Worm (Caenorhabditis elegans) whole organism, L3 larva: ENCODE measurements around the gene ZK177.12.

ENCODE experiments used
- R02D3.7 ChIP-seq: fragments of 150-350 bp; optimal IDR thresholded peaks from 2 replicates; lab custom pipeline; 2014; ENCODE audit warnings: missing biosample characterization, missing genetic modification characterization
- ZK546.5 ChIP-seq: sonication (generic microtip); optimal IDR thresholded peaks from 2 replicates; lab custom pipeline; 2017; ENCODE audit warnings: missing biosample characterization, missing genetic modification characterization
- aly-2 ChIP-seq: fragments of 150-350 bp; optimal IDR thresholded peaks from 2 replicates; lab custom pipeline; 2014; ENCODE audit warnings: missing biosample characterization, missing genetic modification characterization
- ceh-16 ChIP-seq: sonication (generic microtip); optimal IDR thresholded peaks from 2 replicates; lab custom pipeline; 2017; ENCODE audit warnings: missing biosample characterization, missing genetic modification characterization
- ceh-28 ChIP-seq: fragments of 150-350 bp; optimal IDR thresholded peaks from 2 replicates; lab custom pipeline; 2014; ENCODE audit warnings: missing biosample characterization, missing genetic modification reagents, missing genetic modification characterization
- ceh-82 ChIP-seq: fragments of 150-350 bp; optimal IDR thresholded peaks from 2 replicates; lab custom pipeline; 2014; ENCODE audit warnings: missing biosample characterization, missing genetic modification characterization
- ceh-9 ChIP-seq: sonication (generic microtip); optimal IDR thresholded peaks from 2 replicates; lab custom pipeline; 2018; ENCODE audit warnings: missing biosample characterization, missing genetic modification characterization
- daf-12 ChIP-seq: fragments of 150-350 bp; optimal IDR thresholded peaks from 2 replicates; lab custom pipeline; 2014; ENCODE audit warnings: missing biosample characterization, missing genetic modification reagents, missing genetic modification characterization
- egl-27 ChIP-seq: sonication (generic microtip); optimal IDR thresholded peaks from 4 replicates; lab custom pipeline; 2017; ENCODE audit warnings: missing biosample characterization, missing genetic modification reagents, missing genetic modification characterization
- egl-5 ChIP-seq: fragments of 150-350 bp; optimal IDR thresholded peaks from 2 replicates; lab custom pipeline; 2017; ENCODE audit warnings: missing biosample characterization, missing genetic modification reagents, missing genetic modification characterization, inconsistent platforms
- elt-1 ChIP-seq: fragments of 150-350 bp; optimal IDR thresholded peaks from 2 replicates; lab custom pipeline; 2014; ENCODE audit warnings: missing biosample characterization, missing genetic modification characterization
- elt-2 ChIP-seq: sonication (generic microtip); optimal IDR thresholded peaks from 2 replicates; lab custom pipeline; 2016; ENCODE audit warnings: missing genetic modification reagents, mild to moderate bottlenecking, missing genetic modification characterization, missing compliant biosample characterization
- elt-3 ChIP-seq, 3 experiments: fragments of 150-350 bp in 1 of 3; sonication (generic microtip) in 2 of 3; optimal IDR thresholded peaks; 2 replicates in 2 of 3; 4 replicates in 1 of 3; lab custom pipeline; 2014 to 2017; ENCODE audit warnings: missing biosample characterization in 3 of 3, missing genetic modification characterization in 3 of 3
- eor-1 ChIP-seq, 2 experiments: fragments of 150-350 bp; optimal IDR thresholded peaks; 2 replicates each; lab custom pipeline; 2014 to 2018; ENCODE audit warnings: missing biosample characterization in 2 of 2, missing genetic modification characterization in 2 of 2
- fkh-2 ChIP-seq: fragments of 150-350 bp; optimal IDR thresholded peaks from 2 replicates; lab custom pipeline; 2014; ENCODE audit warnings: missing biosample characterization, missing genetic modification reagents, missing genetic modification characterization
- fos-1 ChIP-seq: fragments of 150-350 bp; optimal IDR thresholded peaks from 2 replicates; lab custom pipeline; 2014; ENCODE audit warnings: missing biosample characterization, missing genetic modification characterization
- hmg-11 ChIP-seq: sonication (generic microtip); optimal IDR thresholded peaks from 2 replicates; lab custom pipeline; 2016; ENCODE audit warnings: missing genetic modification characterization, missing compliant biosample characterization
- lin-15B ChIP-seq: fragments of 150-350 bp; optimal IDR thresholded peaks from 2 replicates; lab custom pipeline; 2014; ENCODE audit warnings: missing biosample characterization, missing genetic modification characterization
- lin-39 ChIP-seq: fragments of 150-350 bp; optimal IDR thresholded peaks from 2 replicates; lab custom pipeline; 2018; ENCODE audit warnings: missing biosample characterization, missing genetic modification reagents, missing genetic modification characterization
- lsy-12 ChIP-seq: sonication (generic microtip); optimal IDR thresholded peaks from 2 replicates; lab custom pipeline; 2016; ENCODE audit warnings: mild to moderate bottlenecking, missing genetic modification characterization, missing compliant biosample characterization
- mdl-1 ChIP-seq: fragments of 150-350 bp; optimal IDR thresholded peaks from 2 replicates; lab custom pipeline; 2014; ENCODE audit warnings: missing biosample characterization, missing genetic modification characterization
- mml-1 ChIP-seq: fragments of 150-350 bp; sonication (generic microtip); optimal IDR thresholded peaks from 3 replicates; lab custom pipeline; 2014; ENCODE audit warnings: missing biosample characterization, missing genetic modification characterization
- nfya-1 ChIP-seq: sonication (generic microtip); optimal IDR thresholded peaks from 2 replicates; lab custom pipeline; 2017; ENCODE audit warnings: missing genetic modification characterization, mild to moderate bottlenecking, missing compliant biosample characterization, antibody characterized with exemption, moderate library complexity; ENCODE audit not compliant: insufficient read depth
- nhr-11 ChIP-seq: fragments of 150-350 bp; optimal IDR thresholded peaks from 2 replicates; lab custom pipeline; 2014; ENCODE audit warnings: missing biosample characterization, missing genetic modification characterization
- nhr-12 ChIP-seq: fragments of 150-350 bp; optimal IDR thresholded peaks from 2 replicates; lab custom pipeline; 2014; ENCODE audit warnings: missing biosample characterization, missing genetic modification characterization
- nhr-23 ChIP-seq: fragments of 150-350 bp; optimal IDR thresholded peaks from 2 replicates; lab custom pipeline; 2014; ENCODE audit warnings: missing biosample characterization, missing genetic modification reagents, missing genetic modification characterization
- nhr-237 ChIP-seq: fragments of 150-350 bp; optimal IDR thresholded peaks from 2 replicates; lab custom pipeline; 2014; ENCODE audit warnings: missing biosample characterization, missing genetic modification characterization
- nhr-25 ChIP-seq: sonication (generic microtip); optimal IDR thresholded peaks from 2 replicates; lab custom pipeline; 2017; ENCODE audit warnings: missing biosample characterization, missing genetic modification characterization
- nhr-28 ChIP-seq: fragments of 150-350 bp; optimal IDR thresholded peaks from 2 replicates; lab custom pipeline; 2014; ENCODE audit warnings: missing biosample characterization, missing genetic modification characterization
- nhr-43 ChIP-seq: sonication (generic microtip); optimal IDR thresholded peaks from 2 replicates; lab custom pipeline; 2016; ENCODE audit warnings: mild to moderate bottlenecking, missing genetic modification characterization, missing compliant biosample characterization; ENCODE audit not compliant: poor library complexity, severe bottlenecking
- nhr-67 ChIP-seq: fragments of 150-350 bp; optimal IDR thresholded peaks from 2 replicates; lab custom pipeline; 2014; ENCODE audit warnings: missing biosample characterization, missing genetic modification characterization
- pha-4 ChIP-seq: fragments of 150-350 bp; optimal IDR thresholded peaks from 2 replicates; lab custom pipeline; 2014; ENCODE audit warnings: missing biosample characterization, missing genetic modification reagents, missing genetic modification characterization
- sea-2 ChIP-seq: fragments of 150-350 bp; sonication (generic microtip); optimal IDR thresholded peaks from 4 replicates; lab custom pipeline; 2014; ENCODE audit warnings: missing biosample characterization, missing genetic modification reagents, missing genetic modification characterization
- skn-1 ChIP-seq: fragments of 150-350 bp; optimal IDR thresholded peaks from 2 replicates; lab custom pipeline; 2014; ENCODE audit warnings: missing biosample characterization, missing genetic modification characterization
- snpc-4 ChIP-seq: fragments of 150-350 bp; optimal IDR thresholded peaks from 2 replicates; lab custom pipeline; 2014; ENCODE audit warnings: missing biosample characterization, missing genetic modification characterization
- tbx-2 ChIP-seq: sonication (generic microtip); optimal IDR thresholded peaks from 2 replicates; lab custom pipeline; 2016; ENCODE audit warnings: mild to moderate bottlenecking, missing genetic modification characterization, missing compliant biosample characterization
- unc-39 ChIP-seq: sonication (generic microtip); optimal IDR thresholded peaks from 4 replicates; lab custom pipeline; 2017; ENCODE audit warnings: missing biosample characterization, missing genetic modification characterization
- unc-62 ChIP-seq: fragments of 150-350 bp; sonication (generic microtip); optimal IDR thresholded peaks from 4 replicates; lab custom pipeline; 2014; ENCODE audit warnings: missing biosample characterization, missing genetic modification reagents, missing genetic modification characterization
- ztf-11 ChIP-seq: fragments of 150-350 bp; optimal IDR thresholded peaks from 2 replicates; lab custom pipeline; 2014; ENCODE audit warnings: missing biosample characterization, missing genetic modification characterization

ZK177.12 gene

DNA sequence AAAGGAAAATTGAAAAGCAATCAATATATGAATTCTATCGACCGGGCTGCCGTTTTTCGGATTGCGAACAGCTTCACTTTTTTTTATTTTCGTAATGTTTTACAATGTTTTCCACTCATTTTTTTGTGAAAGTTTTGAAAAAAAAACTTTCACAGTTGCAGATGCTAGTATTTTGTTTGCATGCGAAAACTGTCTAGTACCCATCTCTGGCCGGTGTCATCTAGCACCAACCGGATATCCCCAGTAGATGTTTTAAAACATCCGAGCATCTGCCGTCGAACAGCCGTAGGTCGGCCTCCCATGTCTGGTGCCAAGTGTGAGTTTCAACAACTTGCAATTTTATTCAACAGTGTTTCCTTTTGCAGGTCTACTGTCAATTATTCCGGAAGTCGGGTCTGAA, at the start of gene ZK177.12:
TSS of gene ZK177.12 (plus strand) at position 301 of the 400 bp plus-strand sequence.
- TF ChIP-seq nhr-23 (tag; lab: Kevin White, UChicago) (no peak), nhr-67 (tag; lab: Kevin White, UChicago) (no peak), skn-1 (no peak), eor-1 (tag; optimal IDR thresholded peaks at IDR 0.05; lab: Kevin White, UChicago) (no peak), R02D3.7 (no peak), aly-2 (no peak), ztf-11 (tag; lab: Kevin White, UChicago) (no peak), lsy-12 (tag; lab: Kevin White, UChicago) (no peak), snpc-4 (tag; lab: Kevin White, UChicago) (no peak)
- TF ChIP-seq, all 47 proteins: peak for 0

DNA sequence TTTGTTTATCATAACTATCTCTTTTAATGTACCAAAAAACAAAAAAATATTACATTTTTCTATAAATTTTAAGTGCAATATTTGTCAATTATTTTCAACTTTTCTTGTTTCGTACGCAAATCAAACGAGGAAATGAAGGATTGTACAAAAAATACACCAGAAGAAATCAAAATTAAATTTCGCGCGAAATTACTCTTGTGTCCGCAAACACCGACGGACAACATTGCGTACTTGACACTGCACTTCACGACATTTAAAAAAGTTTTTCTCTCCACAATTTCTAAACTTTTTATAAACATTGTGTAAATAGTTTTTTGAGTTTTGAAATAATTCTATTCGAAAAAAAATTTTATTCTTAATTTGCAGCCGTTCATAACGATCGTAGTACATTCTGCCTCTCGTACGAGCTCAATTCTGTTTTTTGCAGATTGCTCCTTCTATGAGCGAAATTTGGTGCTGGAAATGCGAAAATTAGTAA, 47.5 kb upstream of the ZK177.12 start, which contains the start of gene mrps-16:
TSS of gene mrps-16 (plus strand) at position 428 of the 478 bp plus-strand sequence.
- TF ChIP-seq nhr-12 (tag; lab: Kevin White, UChicago) (no peak), egl-5 (tag; lab: Kevin White, UChicago) (peak; percentile 8), egl-27 (no peak), unc-62 (GFP tag; lab: Kevin White, UChicago) (no peak), ZK546.5 (tag; lab: Kevin White, UChicago) (no peak), lin-15B (tag; lab: Kevin White, UChicago) (peak; percentile 40), sea-2 (GFP tag; lab: Kevin White, UChicago) (no peak), nhr-28 (tag; lab: Kevin White, UChicago) (no peak), hmg-11 (peak; percentile 77), ceh-82 (tag; lab: Kevin White, UChicago) (no peak), nhr-11 (tag; lab: Kevin White, UChicago) (no peak), skn-1 (no peak), pha-4 (tag; lab: Kevin White, UChicago) (no peak), nhr-43 (peak; percentile 22), elt-3 (tag; optimal IDR thresholded peaks at IDR 0.05; lab: Kevin White, UChicago) (no peak), R02D3.7 (peak; percentile 26), fkh-2 (no peak), daf-12 (tag; lab: Kevin White, UChicago) (no peak), elt-2 (tag; lab: Kevin White, UChicago) (no peak), ceh-28 (tag; lab: Kevin White, UChicago) (peak; percentile 22), nhr-25 (peak; percentile 44), mdl-1 (tag; lab: Kevin White, UChicago) (no peak), elt-1 (tag; lab: Kevin White, UChicago) (no peak), ceh-16 (tag; lab: Kevin White, UChicago) (no peak), fos-1 (no peak), eor-1 (tag; optimal IDR thresholded peaks at IDR 0.05; lab: Kevin White, UChicago) (no peak), lsy-12 (tag; lab: Kevin White, UChicago) (no peak), nhr-237 (no peak), tbx-2 (no peak), lin-39 (peak; percentile 17), nfya-1 (peak; percentile 53)

DNA sequence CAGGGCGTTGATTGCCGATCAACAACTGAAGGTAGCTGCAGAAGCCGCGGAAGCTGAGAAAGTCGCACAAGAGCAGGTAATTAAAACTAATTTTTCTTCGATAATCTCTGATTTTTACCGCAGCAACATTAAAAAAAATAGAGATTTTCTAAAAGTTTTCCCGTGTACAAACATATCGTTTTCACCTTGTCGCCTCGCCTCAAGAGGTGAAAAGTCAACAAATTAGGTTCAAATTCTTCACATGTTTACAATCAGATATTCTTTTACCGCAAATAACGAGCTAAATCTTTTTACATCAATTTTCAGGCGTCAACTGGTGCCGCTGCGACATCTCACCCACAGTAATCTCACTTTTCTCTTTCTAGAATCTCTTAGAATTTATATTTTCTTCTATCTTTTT, 46.6 kb upstream of the ZK177.12 start, which contains the start of gene ilcr-2:
TSS of gene ilcr-2 (plus strand) at position 301 of the 400 bp plus-strand sequence.
- TF ChIP-seq ceh-9 (tag; lab: Kevin White, UChicago): no peak
- TF ChIP-seq ceh-16 (tag; lab: Kevin White, UChicago): no peak
- TF ChIP-seq hmg-11: no peak
- TF ChIP-seq ceh-82 (tag; lab: Kevin White, UChicago): no peak
- TF ChIP-seq eor-1 (tag; optimal IDR thresholded peaks at IDR 0.05; lab: Kevin White, UChicago): no peak
- TF ChIP-seq daf-12 (tag; lab: Kevin White, UChicago): no peak
- no peak for TF ChIP-seq tbx-2
- TF ChIP-seq aly-2: no peak
- TF ChIP-seq nhr-28 (tag; lab: Kevin White, UChicago): no peak
- no peak for TF ChIP-seq ceh-28 (tag; lab: Kevin White, UChicago)
- no peak for TF ChIP-seq lin-15B (tag; lab: Kevin White, UChicago)
- no peak for TF ChIP-seq sea-2 (GFP tag; lab: Kevin White, UChicago)
- no peak for TF ChIP-seq snpc-4 (tag; lab: Kevin White, UChicago)
- TF ChIP-seq nhr-11 (tag; lab: Kevin White, UChicago): no peak
- TF ChIP-seq pha-4 (tag; lab: Kevin White, UChicago): no peak
- no peak for TF ChIP-seq unc-39 (tag; lab: Kevin White, UChicago)
- TF ChIP-seq mml-1: no peak
- no peak for TF ChIP-seq unc-62 (GFP tag; lab: Kevin White, UChicago)
